Fruit fly (Drosophila melanogaster): ENCODE results near the gene Ugt36A1.

The Ugt36A1 gene

DNA sequence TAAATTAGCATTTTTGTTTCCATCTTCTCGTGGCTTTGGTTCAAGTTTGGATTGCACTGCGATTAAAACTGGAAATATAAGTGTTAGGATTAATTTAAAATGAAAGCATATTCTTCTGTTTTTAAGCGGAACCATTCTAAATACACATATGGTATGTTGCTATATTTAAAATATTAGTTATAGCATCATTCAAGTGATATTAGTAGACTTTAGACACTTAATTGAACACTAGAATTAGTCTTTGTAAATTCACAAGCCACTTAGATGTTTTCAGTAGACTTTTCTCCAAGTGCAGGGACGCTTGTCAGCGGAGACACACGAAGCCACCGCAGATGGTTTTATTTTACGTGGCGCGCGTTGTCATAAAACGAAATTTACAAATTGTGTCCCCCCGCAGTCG lies 49.0 kb upstream of the Ugt36A1 start:
- no peak for TF ChIP-seq Stat92E (GFP tag; optimal IDR thresholded peaks at IDR 0.05)
- TF ChIP-seq CG17829 (tag; optimal IDR thresholded peaks at IDR 0.05): peak; percentile 28
- peak; percentile 37 for TF ChIP-seq grau (tag; optimal IDR thresholded peaks at IDR 0.05)
- peak; percentile 56; the same call in 1 of the 2 replicates for TF ChIP-seq CG32532 (GFP tag; IDR thresholded peaks at IDR 0.05)
- TF ChIP-seq CG8089 (GFP tag; optimal IDR thresholded peaks at IDR 0.05): no peak
- peak; percentile 26 for TF ChIP-seq CG1603 (tag; optimal IDR thresholded peaks at IDR 0.05)
- no peak for TF ChIP-seq CG3995 (GFP tag; optimal IDR thresholded peaks at IDR 0.05)
- peak; percentile 66 for TF ChIP-seq esg (GFP tag; conservative IDR thresholded peaks at IDR 0.05)
- peak; percentile 12 for TF ChIP-seq abd-A (tag; optimal IDR thresholded peaks at IDR 0.05)
- TF ChIP-seq sisA (GFP tag; IDR thresholded peaks at IDR 0.05): peak; percentile 47; the same call in 1 of the 2 replicates
- peak; percentile 4 for TF ChIP-seq gcm (GFP tag; optimal IDR thresholded peaks at IDR 0.05)
- no peak for TF ChIP-seq CG6254 (GFP tag; optimal IDR thresholded peaks at IDR 0.05)
- TF ChIP-seq CG18476 (GFP tag; optimal IDR thresholded peaks at IDR 0.05): no peak
- no peak for TF ChIP-seq pho (GFP tag; optimal IDR thresholded peaks at IDR 0.05)
- TF ChIP-seq slp2 (GFP tag; optimal IDR thresholded peaks at IDR 0.05): peak; percentile 12
- peak; percentile 16 for TF ChIP-seq CG10543 (GFP tag; optimal IDR thresholded peaks at IDR 0.05)
- peak; percentile 32 for TF ChIP-seq CG13424 (tag; optimal IDR thresholded peaks at IDR 0.05)
- TF ChIP-seq mam (GFP tag; optimal IDR thresholded peaks at IDR 0.05): peak; percentile 10
- TF ChIP-seq CG10267 (tag; optimal IDR thresholded peaks at IDR 0.05): peak; percentile 53
- TF ChIP-seq ems (GFP tag; optimal IDR thresholded peaks at IDR 0.05): peak; percentile 26
- TF ChIP-seq CG10209 (GFP tag; optimal IDR thresholded peaks at IDR 0.05): peak; percentile 10
- TF ChIP-seq CG10147 (GFP tag; optimal IDR thresholded peaks at IDR 0.05): no peak
- peak; percentile 45; the same call in 1 of the 2 replicates for TF ChIP-seq CG6689 (GFP tag; IDR thresholded peaks at IDR 0.05)
- peak; percentile 9 for TF ChIP-seq tio (GFP tag; optimal IDR thresholded peaks at IDR 0.05)
- peak; percentile 15 for TF ChIP-seq salm (tag; optimal IDR thresholded peaks at IDR 0.05)
- peak; percentile 16 to 26 for TF ChIP-seq dpn (GFP tag; optimal IDR thresholded peaks at IDR 0.05)
- TF ChIP-seq CG9437 (GFP tag; optimal IDR thresholded peaks at IDR 0.05): peak; percentile 42
- TF ChIP-seq gem (tag; optimal IDR thresholded peaks at IDR 0.05): peak; percentile 71
- peak; percentile 6 for TF ChIP-seq CG9817 (tag; optimal IDR thresholded peaks at IDR 0.05)
- TF ChIP-seq CG17359 (tag; optimal IDR thresholded peaks at IDR 0.05): peak; percentile 26
- peak; percentile 15 for TF ChIP-seq nmo (GFP tag; optimal IDR thresholded peaks at IDR 0.05)
- 0 out of 2 replicates have a peak, but pooled peaks have one; percentile 44 for TF ChIP-seq CG14014 (GFP tag; IDR thresholded peaks at IDR 0.05)
- peak in 1 of 2 experiments; percentile 24 for TF ChIP-seq chif (GFP tag; optimal IDR thresholded peaks at IDR 0.05)
- TF ChIP-seq CG7556 (GFP tag; optimal IDR thresholded peaks at IDR 0.05): peak; percentile 7
- TF ChIP-seq CG8924 (tag; optimal IDR thresholded peaks at IDR 0.05): peak; percentile 44
- TF ChIP-seq Atf6 (GFP tag; IDR thresholded peaks at IDR 0.05): peak; percentile 21; the same call in 1 of the 2 replicates
- TF ChIP-seq Rfx (GFP tag; IDR thresholded peaks at IDR 0.05): peak; percentile 49
- TF ChIP-seq Oli (tag; optimal IDR thresholded peaks at IDR 0.05): peak; percentile 21
- no peak for TF ChIP-seq D (optimal IDR thresholded peaks at IDR 0.05)
- TF ChIP-seq D (GFP tag; optimal IDR thresholded peaks at IDR 0.05): peak; percentile 30
- peak; percentile 24 for TF ChIP-seq unpg (GFP tag; optimal IDR thresholded peaks at IDR 0.05)
- TF ChIP-seq lab (GFP tag; optimal IDR thresholded peaks at IDR 0.05): peak; percentile 5
- TF ChIP-seq her (GFP tag; optimal IDR thresholded peaks at IDR 0.05): no peak
- peak; percentile 63; the same call in 2 of the 3 replicates for TF ChIP-seq CG11695 (GFP tag; IDR thresholded peaks at IDR 0.05)
- peak; percentile 32; the same call in 1 of the 3 replicates for TF ChIP-seq croc (GFP tag; conservative IDR thresholded peaks at IDR 0.05)
- TF ChIP-seq Vsx1 (GFP tag; optimal IDR thresholded peaks at IDR 0.05): peak; percentile 31
- no peak for TF ChIP-seq lov (optimal IDR thresholded peaks at IDR 0.05)
- TF ChIP-seq lov (GFP tag; IDR thresholded peaks at IDR 0.05): no peak
- peak in 1 of 2 experiments; percentile 53 for TF ChIP-seq Hr51 (GFP tag; optimal IDR thresholded peaks at IDR 0.05)
- TF ChIP-seq Xrp1 (GFP tag; IDR thresholded peaks at IDR 0.05): peak; percentile 48; the same call in 1 of the 2 replicates
